Fruit fly (Drosophila melanogaster) whole organism, embryonic: ENCODE results near the gene Pebp1.

ENCODE experiments used
- Asciz ChIP-seq: fragments of 200-800 bp; sonication (Bioruptor generic); optimal IDR thresholded peaks from 2 replicates; lab custom pipeline; 2017; ENCODE audit warnings: missing biosample characterization, mild to moderate bottlenecking, missing genetic modification characterization, missing genetic modification reagents
- Bdp1 ChIP-seq: fragments of 200-800 bp; sonication (Bioruptor generic); optimal IDR thresholded peaks from 3 replicates; lab custom pipeline; 2016; ENCODE audit warnings: missing biosample characterization, missing genetic modification characterization
- CG10462 ChIP-seq: fragments of 200-800 bp; sonication (Bioruptor generic); optimal IDR thresholded peaks from 2 replicates; lab custom pipeline; 2016; ENCODE audit warnings: missing biosample characterization, missing genetic modification characterization
- CG10959 ChIP-seq: fragments of 200-800 bp; sonication (Bioruptor generic); IDR thresholded peaks from 2 replicates; pipeline ENCODE4 v1.3.6; 2022; ENCODE audit warnings: missing biosample characterization, missing genetic modification characterization
- CG11247 ChIP-seq: fragments of 200-800 bp; sonication (Bioruptor generic); IDR thresholded peaks from 2 replicates; pipeline ENCODE4 v1.3.6; 2022; ENCODE audit warnings: missing biosample characterization, missing genetic modification characterization
- CG12219 ChIP-seq: fragments of 200-800 bp; sonication (Bioruptor generic); optimal IDR thresholded peaks from 3 replicates; lab custom pipeline; 2018; ENCODE audit warnings: missing biosample characterization, mild to moderate bottlenecking, missing genetic modification characterization
- CG12769 ChIP-seq: fragments of 200-800 bp; sonication (Bioruptor generic); optimal IDR thresholded peaks from 2 replicates; lab custom pipeline; 2019; ENCODE audit warnings: missing biosample characterization, mild to moderate bottlenecking, missing genetic modification characterization, moderate library complexity
- CG14441 ChIP-seq: fragments of 200-800 bp; sonication (Bioruptor generic); IDR thresholded peaks from 2 replicates; pipeline ENCODE4 v1.3.6; 2022; ENCODE audit warnings: missing biosample characterization, missing genetic modification characterization
- CG15073 ChIP-seq: fragments of 200-800 bp; sonication (Bioruptor generic); optimal IDR thresholded peaks from 2 replicates; lab custom pipeline; 2016; ENCODE audit warnings: missing biosample characterization, missing genetic modification characterization
- CG15269 ChIP-seq: fragments of 200-800 bp; sonication (Bioruptor generic); optimal IDR thresholded peaks from 2 replicates; lab custom pipeline; 2018; ENCODE audit warnings: missing biosample characterization, mild to moderate bottlenecking, missing genetic modification characterization, moderate library complexity
- CG1647 ChIP-seq: fragments of 200-800 bp; sonication (Bioruptor generic); optimal IDR thresholded peaks from 3 replicates; lab custom pipeline; 2016; ENCODE audit warnings: missing biosample characterization, missing genetic modification characterization
- CG2116 ChIP-seq: fragments of 200-800 bp; sonication (Bioruptor generic); optimal IDR thresholded peaks from 3 replicates; lab custom pipeline; 2018; ENCODE audit warnings: missing biosample characterization, mild to moderate bottlenecking, missing genetic modification characterization
- CG2712 ChIP-seq: fragments of 200-800 bp; optimal IDR thresholded peaks from 3 replicates; lab custom pipeline; 2019; ENCODE audit warnings: missing biosample characterization, mild to moderate bottlenecking, missing genetic modification characterization, moderate library complexity
- CG30020 ChIP-seq: fragments of 200-800 bp; optimal IDR thresholded peaks from 2 replicates; lab custom pipeline; 2019; ENCODE audit warnings: missing biosample characterization, mild to moderate bottlenecking, missing genetic modification characterization, moderate library complexity
- CG30403 ChIP-seq: fragments of 200-800 bp; sonication (Bioruptor generic); optimal IDR thresholded peaks from 3 replicates; lab custom pipeline; 2016; ENCODE audit warnings: missing biosample characterization, missing genetic modification characterization
- CG31388 ChIP-seq: fragments of 200-800 bp; sonication (Bioruptor generic); optimal IDR thresholded peaks from 2 replicates; lab custom pipeline; 2016; ENCODE audit warnings: missing biosample characterization, missing genetic modification characterization
- CG32772 ChIP-seq: fragments of 200-800 bp; sonication (Bioruptor generic); IDR thresholded peaks from 2 replicates; pipeline ENCODE4 v1.3.6; 2022; ENCODE audit warnings: missing biosample characterization, missing genetic modification characterization
- CG34224 ChIP-seq: fragments of 200-800 bp; sonication (Bioruptor generic); IDR thresholded peaks from 3 replicates; pipeline ENCODE4 v1.3.6; 2022; ENCODE audit warnings: missing biosample characterization, missing genetic modification characterization; ENCODE audit not compliant: partially characterized antibody
- CG3838 ChIP-seq: fragments of 200-800 bp; sonication (Bioruptor generic); optimal IDR thresholded peaks from 3 replicates; lab custom pipeline; 2016; ENCODE audit warnings: missing biosample characterization, missing genetic modification characterization
- CG3847 ChIP-seq: fragments of 200-800 bp; sonication (Bioruptor generic); IDR thresholded peaks from 2 replicates; pipeline ENCODE4 v1.3.6; 2022; ENCODE audit warnings: missing biosample characterization, missing genetic modification characterization
- CG4730 ChIP-seq: fragments of 200-800 bp; sonication (Bioruptor generic); IDR thresholded peaks from 2 replicates; pipeline ENCODE4 v1.3.6; 2022; ENCODE audit warnings: missing biosample characterization, missing genetic modification characterization
- CG4820 ChIP-seq: fragments of 200-800 bp; sonication (Bioruptor generic); optimal IDR thresholded peaks from 3 replicates; lab custom pipeline; 2016; ENCODE audit warnings: missing biosample characterization, missing genetic modification characterization
- CG6654 ChIP-seq: fragments of 200-800 bp; sonication (Bioruptor generic); optimal IDR thresholded peaks from 2 replicates; lab custom pipeline; 2017; ENCODE audit warnings: missing biosample characterization, mild to moderate bottlenecking, missing genetic modification characterization
- CG6813 ChIP-seq: fragments of 200-800 bp; sonication (Bioruptor generic); optimal IDR thresholded peaks from 2 replicates; lab custom pipeline; 2017; ENCODE audit warnings: missing biosample characterization, missing genetic modification characterization, mild to moderate bottlenecking, moderate library complexity, missing genetic modification reagents
- CG7786 ChIP-seq: fragments of 200-800 bp; sonication (Bioruptor generic); optimal IDR thresholded peaks from 2 replicates; lab custom pipeline; 2016; ENCODE audit warnings: missing biosample characterization, missing genetic modification characterization
- CG9609 ChIP-seq: fragments of 200-800 bp; sonication (Bioruptor generic); optimal IDR thresholded peaks from 3 replicates; lab custom pipeline; 2016; ENCODE audit warnings: missing biosample characterization, missing genetic modification characterization
- Chrac-16 ChIP-seq: fragments of 200-800 bp; sonication (Bioruptor generic); optimal IDR thresholded peaks from 3 replicates; lab custom pipeline; 2016; ENCODE audit warnings: missing biosample characterization, missing genetic modification characterization
- Dek ChIP-seq: fragments of 200-800 bp; sonication (Bioruptor generic); optimal IDR thresholded peaks from 3 replicates; lab custom pipeline; 2019; ENCODE audit warnings: missing biosample characterization, mild to moderate bottlenecking, missing genetic modification characterization, moderate library complexity
- Doc2 ChIP-seq: fragments of 200-800 bp; sonication (Bioruptor generic); IDR thresholded peaks from 2 replicates; pipeline ENCODE4 v1.3.6; 2022; ENCODE audit warnings: missing biosample characterization, missing genetic modification characterization
- Elba2 ChIP-seq: fragments of 200-800 bp; sonication (Bioruptor generic); optimal IDR thresholded peaks from 3 replicates; lab custom pipeline; 2016; ENCODE audit warnings: missing biosample characterization, missing genetic modification characterization
- Fer1 ChIP-seq: fragments of 200-800 bp; sonication (Bioruptor generic); optimal IDR thresholded peaks from 2 replicates; lab custom pipeline; 2017; ENCODE audit warnings: missing biosample characterization, mild to moderate bottlenecking, missing genetic modification characterization
- Fer3 ChIP-seq: fragments of 200-800 bp; sonication (Bioruptor generic); optimal IDR thresholded peaks from 2 replicates; lab custom pipeline; 2018; ENCODE audit warnings: missing biosample characterization, mild to moderate bottlenecking, missing genetic modification characterization, moderate library complexity
- HLH54F ChIP-seq: fragments of 200-800 bp; sonication (Bioruptor generic); optimal IDR thresholded peaks from 3 replicates; lab custom pipeline; 2016; ENCODE audit warnings: missing biosample characterization, missing genetic modification characterization
- Myb ChIP-seq: fragments of 200-800 bp; sonication (Bioruptor generic); optimal IDR thresholded peaks from 2 replicates; lab custom pipeline; 2016; ENCODE audit warnings: missing biosample characterization, missing genetic modification characterization
- Nf-YC ChIP-seq: fragments of 200-800 bp; optimal IDR thresholded peaks from 3 replicates; lab custom pipeline; 2019; ENCODE audit warnings: missing biosample characterization, mild to moderate bottlenecking, missing genetic modification characterization, moderate library complexity
- Usf ChIP-seq: fragments of 200-800 bp; sonication (Bioruptor generic); optimal IDR thresholded peaks from 2 replicates; lab custom pipeline; 2017; ENCODE audit warnings: missing genotype, missing biosample characterization, missing genetic modification characterization
- Vsx1 ChIP-seq: fragments of 200-800 bp; sonication (Bioruptor generic); optimal IDR thresholded peaks from 2 replicates; lab custom pipeline; 2017; ENCODE audit warnings: missing biosample characterization, mild to moderate bottlenecking, missing genetic modification characterization, missing genetic modification reagents
- ap ChIP-seq: fragments of 200-800 bp; sonication (Bioruptor generic); IDR thresholded peaks from 2 replicates; pipeline ENCODE4 v1.3.6; 2022; ENCODE audit warnings: missing biosample characterization, missing genetic modification characterization
- bowl ChIP-seq: fragments of 200-800 bp; sonication (Bioruptor generic); IDR thresholded peaks from 2 replicates; pipeline ENCODE4 v1.3.6; 2022; ENCODE audit warnings: missing biosample characterization, missing genetic modification characterization
- cwo ChIP-seq: fragments of 200-800 bp; sonication (Bioruptor generic); optimal IDR thresholded peaks from 3 replicates; lab custom pipeline; 2017; ENCODE audit warnings: missing biosample characterization, missing genetic modification characterization, mild to moderate bottlenecking, moderate library complexity, missing genetic modification reagents
- dan ChIP-seq: fragments of 200-800 bp; sonication (Bioruptor generic); IDR thresholded peaks from 2 replicates; pipeline ENCODE4 v1.3.6; 2022; ENCODE audit warnings: missing biosample characterization, missing genetic modification characterization
- mirr ChIP-seq: fragments of 200-800 bp; sonication (Bioruptor generic); optimal IDR thresholded peaks from 3 replicates; lab custom pipeline; 2018; ENCODE audit warnings: missing biosample characterization, mild to moderate bottlenecking, missing genetic modification characterization
- p53 ChIP-seq: fragments of 200-800 bp; sonication (Bioruptor generic); optimal IDR thresholded peaks from 2 replicates; lab custom pipeline; 2016; ENCODE audit warnings: missing biosample characterization, missing genetic modification characterization
- psq ChIP-seq: fragments of 200-800 bp; sonication (Bioruptor generic); optimal IDR thresholded peaks from 2 replicates; lab custom pipeline; 2017; ENCODE audit warnings: missing biosample characterization, missing genetic modification characterization
- pzg ChIP-seq: fragments of 200-800 bp; sonication (Bioruptor generic); optimal IDR thresholded peaks from 3 replicates; lab custom pipeline; 2018; ENCODE audit warnings: missing biosample characterization, mild to moderate bottlenecking, missing genetic modification characterization, moderate library complexity
- ro ChIP-seq: fragments of 200-800 bp; sonication (Bioruptor generic); IDR thresholded peaks from 2 replicates; pipeline ENCODE4 v1.3.6; 2022; ENCODE audit warnings: missing biosample characterization, missing genetic modification characterization
- shn ChIP-seq: fragments of 200-800 bp; sonication (Bioruptor generic); optimal IDR thresholded peaks from 3 replicates; lab custom pipeline; 2016; ENCODE audit warnings: missing biosample characterization, missing genetic modification characterization
- sim ChIP-seq: fragments of 200-800 bp; sonication (Bioruptor generic); IDR thresholded peaks from 2 replicates; pipeline ENCODE4 v1.3.6; 2022; ENCODE audit warnings: missing biosample characterization, missing genetic modification characterization
- tll ChIP-seq, 2 experiments: fragments of 200-800 bp in 1 of 2; fragments of >200 bp in 1 of 2; sonication (Bioruptor generic) in 1 of 2; optimal IDR thresholded peaks; 2 replicates each; lab custom pipeline; 2017 to 2019; ENCODE audit warnings: missing biosample characterization in 2 of 2, missing genetic modification characterization in 2 of 2, mild to moderate bottlenecking in 1 of 2, moderate library complexity in 1 of 2
- trem ChIP-seq: fragments of 200-800 bp; optimal IDR thresholded peaks from 3 replicates; lab custom pipeline; 2019; ENCODE audit warnings: missing biosample characterization, mild to moderate bottlenecking, missing genetic modification characterization, moderate library complexity
- twi ChIP-seq: fragments of 200-800 bp; optimal IDR thresholded peaks from 2 replicates; lab custom pipeline; 2019; ENCODE audit warnings: missing biosample characterization, mild to moderate bottlenecking, missing genetic modification characterization, moderate library complexity
- vvl ChIP-seq: fragments of 200-800 bp; sonication (Bioruptor generic); IDR thresholded peaks from 2 replicates; pipeline ENCODE4 v1.3.6; 2022; ENCODE audit warnings: missing biosample characterization, missing genetic modification characterization
- yki ChIP-seq: fragments of >200 bp; optimal IDR thresholded peaks from 3 replicates; lab custom pipeline; 2018

Gene Pebp1

DNA sequence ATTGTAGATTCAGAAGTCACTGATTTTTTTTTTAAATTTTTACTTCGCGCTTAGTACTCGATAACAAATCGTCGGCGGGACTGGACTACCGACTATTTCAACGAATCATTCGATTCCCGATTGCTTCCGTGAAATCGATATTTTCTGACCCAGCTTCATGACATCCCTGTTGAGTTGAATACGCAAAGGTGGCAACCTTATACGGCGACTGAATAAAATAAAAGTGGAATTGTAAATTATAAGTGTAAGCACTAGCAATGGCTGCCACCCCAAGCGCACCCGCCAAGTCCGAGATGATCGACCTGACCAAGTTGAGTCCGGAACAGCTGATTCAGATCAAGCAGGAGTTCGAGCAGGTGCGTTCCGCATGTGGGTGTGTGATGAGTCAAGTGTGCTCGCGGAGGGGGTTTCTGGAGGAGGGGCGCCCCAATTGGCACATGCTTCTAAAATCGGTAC is 21.2 kb downstream of the Pebp1 start, which contains the start of gene Pfdn5 (continued):
- TF ChIP-seq psq (GFP tag; lab: Kevin White, UChicago) (no peak), Myb (GFP tag; lab: Kevin White, UChicago) (peak; percentile 76), Elba2 (peak; percentile 32), Dek (no peak), pzg (GFP tag; lab: Kevin White, UChicago) (peak; percentile 93), Fer3 (tag; lab: Kevin White, UChicago) (no peak), CG9609 (GFP tag; lab: Kevin White, UChicago) (no peak), Fer1 (GFP tag; lab: Kevin White, UChicago) (no peak), CG30020 (tag; lab: Kevin White, UChicago) (no peak), cwo (GFP tag; lab: Kevin White, UChicago) (no peak), CG10462 (GFP tag; lab: Kevin White, UChicago) (no peak), CG15269 (no peak), CG6813 (GFP tag; lab: Kevin White, UChicago) (no peak), dan (GFP tag; lab: Robert Waterston, UW) (no peak), CG14441 (GFP tag; lab: Robert Waterston, UW) (no peak), CG30403 (GFP tag; lab: Kevin White, UChicago) (no peak), CG1647 (GFP tag; lab: Kevin White, UChicago) (no peak), Nf-YC (tag; lab: Kevin White, UChicago) (no peak), tll (GFP tag; optimal IDR thresholded peaks at IDR 0.05; lab: Kevin White, UChicago) (no peak), twi (tag; lab: Kevin White, UChicago) (no peak), Doc2 (GFP tag; lab: Robert Waterston, UW) (no peak), CG2712 (tag; lab: Kevin White, UChicago) (no peak), vvl (GFP tag; lab: Robert Waterston, UW) (no peak), CG3847 (GFP tag; lab: Robert Waterston, UW) (0 out of 2 replicates have a peak, but pooled peaks have one; percentile 15), shn (GFP tag; lab: Kevin White, UChicago) (no peak), sim (GFP tag; lab: Robert Waterston, UW) (no peak), CG15073 (no peak), CG7786 (GFP tag; lab: Kevin White, UChicago) (no peak), CG4730 (GFP tag; lab: Robert Waterston, UW) (no peak), HLH54F (GFP tag; lab: Kevin White, UChicago) (no peak), CG11247 (no peak), CG10959 (GFP tag; lab: Robert Waterston, UW) (no peak), Bdp1 (GFP tag; lab: Kevin White, UChicago) (no peak), ap (GFP tag; lab: Robert Waterston, UW) (no peak), Asciz (GFP tag; lab: Kevin White, UChicago) (no peak), p53 (no peak), CG12219 (no peak), CG12769 (tag; lab: Kevin White, UChicago) (no peak), bowl (GFP tag; lab: Robert Waterston, UW) (no peak), Usf (GFP tag; lab: Kevin White, UChicago) (no peak), trem (tag; lab: Kevin White, UChicago) (peak; percentile 78), CG6654 (no peak), ro (no peak), mirr (GFP tag; lab: Kevin White, UChicago) (no peak), CG3838 (no peak), CG31388 (GFP tag; lab: Kevin White, UChicago) (no peak), CG32772 (no peak), CG34224 (GFP tag; lab: Robert Waterston, UW) (peak; percentile 88), CG4820 (no peak), CG2116 (GFP tag; lab: Kevin White, UChicago) (peak; percentile 98), Chrac-16 (GFP tag; lab: Kevin White, UChicago) (no peak), Vsx1 (GFP tag; lab: Kevin White, UChicago) (no peak), yki (lab: Kevin White, UChicago) (no peak)
